Fruit fly (Drosophila melanogaster) whole organism, embryonic: ENCODE data around the gene CG31792.

Experiments
- CG10462 ChIP-seq: fragments of 200-800 bp; sonication (Bioruptor generic); optimal IDR thresholded peaks from 2 replicates; lab custom pipeline; 2016; ENCODE audit warnings: missing biosample characterization, missing genetic modification characterization
- CG11695 ChIP-seq: fragments of 200-800 bp; sonication (Bioruptor generic); IDR thresholded peaks from 3 replicates; pipeline ENCODE4 v1.3.6; 2022; ENCODE audit warnings: missing biosample characterization, missing genetic modification characterization
- CG11723 ChIP-seq: fragments of 200-800 bp; sonication (Bioruptor generic); optimal IDR thresholded peaks from 2 replicates; lab custom pipeline; 2017; ENCODE audit warnings: missing biosample characterization, mild to moderate bottlenecking, missing genetic modification characterization
- CG1233 ChIP-seq: fragments of 200-800 bp; sonication (Bioruptor generic); optimal IDR thresholded peaks from 4 replicates; lab custom pipeline; 2018; ENCODE audit warnings: missing biosample characterization, mild to moderate bottlenecking, missing genetic modification characterization
- CG1603 ChIP-seq: fragments of 200-800 bp; sonication (Bioruptor generic); optimal IDR thresholded peaks from 2 replicates; lab custom pipeline; 2019; ENCODE audit warnings: missing biosample characterization, mild to moderate bottlenecking, missing genetic modification characterization, moderate library complexity
- CG17568 ChIP-seq: fragments of 200-800 bp; sonication (Bioruptor generic); optimal IDR thresholded peaks from 2 replicates; lab custom pipeline; 2018; ENCODE audit warnings: missing biosample characterization, mild to moderate bottlenecking, missing genetic modification characterization, moderate library complexity
- CG32532 ChIP-seq: fragments of 200-800 bp; sonication (Bioruptor generic); IDR thresholded peaks from 2 replicates; pipeline ENCODE4 v1.3.6; 2022; ENCODE audit warnings: missing biosample characterization, missing genetic modification characterization
- CG3407 ChIP-seq: fragments of 200-800 bp; sonication (Bioruptor generic); optimal IDR thresholded peaks from 2 replicates; lab custom pipeline; 2018; ENCODE audit warnings: missing biosample characterization, mild to moderate bottlenecking, missing genetic modification characterization
- CG34422 ChIP-seq: fragments of 200-800 bp; sonication (Bioruptor generic); IDR thresholded peaks from 3 replicates; pipeline ENCODE4 v1.3.6; 2022; ENCODE audit warnings: missing biosample characterization, missing genetic modification characterization
- CG3726 ChIP-seq: fragments of 200-800 bp; sonication (Bioruptor generic); IDR thresholded peaks from 3 replicates; pipeline ENCODE4, ENCODE4 v1.3.6; 2022; ENCODE audit warnings: missing biosample characterization, missing genetic modification characterization
- CG4707 ChIP-seq: fragments of 200-800 bp; sonication (Bioruptor generic); optimal IDR thresholded peaks from 2 replicates; lab custom pipeline; 2018; ENCODE audit warnings: missing biosample characterization, mild to moderate bottlenecking, missing genetic modification characterization, moderate library complexity
- CG8089 ChIP-seq: fragments of 200-800 bp; sonication (Bioruptor generic); optimal IDR thresholded peaks from 3 replicates; lab custom pipeline; 2016; ENCODE audit warnings: missing biosample characterization, missing genetic modification characterization
- CG8388 ChIP-seq: fragments of 200-800 bp; sonication (Bioruptor generic); optimal IDR thresholded peaks from 2 replicates; lab custom pipeline; 2019; ENCODE audit warnings: missing biosample characterization, mild to moderate bottlenecking, missing genetic modification characterization, moderate library complexity
- CG8478 ChIP-seq: fragments of >200 bp; optimal IDR thresholded peaks from 2 replicates; lab custom pipeline; 2018
- CG8944 ChIP-seq: fragments of 200-800 bp; sonication (Bioruptor generic); optimal IDR thresholded peaks from 3 replicates; lab custom pipeline; 2016; ENCODE audit warnings: missing biosample characterization, missing genetic modification characterization
- CG9817 ChIP-seq: fragments of 200-800 bp; sonication (Bioruptor generic); optimal IDR thresholded peaks from 2 replicates; lab custom pipeline; 2018; ENCODE audit warnings: missing biosample characterization, mild to moderate bottlenecking, missing genetic modification characterization, moderate library complexity
- CG9876 ChIP-seq: fragments of 200-800 bp; sonication (Bioruptor generic); optimal IDR thresholded peaks from 2 replicates; lab custom pipeline; 2016; ENCODE audit warnings: missing biosample characterization, missing genetic modification characterization
- Camta ChIP-seq: fragments of 200-800 bp; sonication (Bioruptor generic); optimal IDR thresholded peaks from 2 replicates; lab custom pipeline; 2016; ENCODE audit warnings: missing biosample characterization, missing genetic modification characterization
- D ChIP-seq, 2 experiments: fragments of 200-800 bp in 1 of 2; fragments of >200 bp in 1 of 2; sonication (Bioruptor generic) in 1 of 2; optimal IDR thresholded peaks; 2 replicates in 1 of 2; 3 replicates in 1 of 2; lab custom pipeline; 2017; ENCODE audit warnings: mild to moderate bottlenecking in 1 of 2, missing biosample characterization in 1 of 2, missing genetic modification characterization in 1 of 2, missing genetic modification reagents in 1 of 2
- D19B ChIP-seq: fragments of 200-800 bp; sonication (Bioruptor generic); optimal IDR thresholded peaks from 2 replicates; lab custom pipeline; 2017; ENCODE audit warnings: missing biosample characterization, mild to moderate bottlenecking, missing genetic modification characterization
- Dek ChIP-seq: fragments of 200-800 bp; sonication (Bioruptor generic); optimal IDR thresholded peaks from 3 replicates; lab custom pipeline; 2019; ENCODE audit warnings: missing biosample characterization, mild to moderate bottlenecking, missing genetic modification characterization, moderate library complexity
- Drgx ChIP-seq: fragments of 200-800 bp; sonication (Bioruptor generic); IDR thresholded peaks from 2 replicates; pipeline ENCODE4 v1.3.6; 2022; ENCODE audit warnings: missing biosample characterization, missing genetic modification characterization
- ERR ChIP-seq: fragments of 200-800 bp; sonication (Bioruptor generic); optimal IDR thresholded peaks from 2 replicates; lab custom pipeline; 2016; ENCODE audit warnings: missing biosample characterization, missing genetic modification characterization
- Ets97D ChIP-seq: fragments of 200-800 bp; sonication (Bioruptor generic); optimal IDR thresholded peaks from 3 replicates; lab custom pipeline; 2016; ENCODE audit warnings: missing biosample characterization, missing genetic modification characterization
- Hand ChIP-seq: fragments of 200-800 bp; sonication (Bioruptor generic); optimal IDR thresholded peaks from 2 replicates; lab custom pipeline; 2017; ENCODE audit warnings: mild to moderate bottlenecking, missing biosample characterization, missing genetic modification reagents, missing genetic modification characterization
- Hmr ChIP-seq: fragments of 200-800 bp; sonication (Bioruptor generic); optimal IDR thresholded peaks from 3 replicates; lab custom pipeline; 2017; ENCODE audit warnings: mild to moderate bottlenecking, missing biosample characterization, missing genetic modification reagents, missing genetic modification characterization
- MESR4 ChIP-seq: fragments of 200-800 bp; sonication (Bioruptor generic); optimal IDR thresholded peaks from 2 replicates; lab custom pipeline; 2018; ENCODE audit warnings: missing biosample characterization, mild to moderate bottlenecking, missing genetic modification characterization, moderate library complexity
- Max ChIP-seq: fragments of 200-800 bp; sonication (Bioruptor generic); optimal IDR thresholded peaks from 2 replicates; lab custom pipeline; 2016; ENCODE audit warnings: missing biosample characterization, mild to moderate bottlenecking, missing genetic modification characterization
- NK7.1 ChIP-seq: fragments of 200-800 bp; sonication (Bioruptor generic); optimal IDR thresholded peaks from 3 replicates; lab custom pipeline; 2016; ENCODE audit warnings: missing biosample characterization, missing genetic modification characterization
- Six4 ChIP-seq: fragments of 200-800 bp; sonication (Bioruptor generic); optimal IDR thresholded peaks from 2 replicates; lab custom pipeline; 2016; ENCODE audit warnings: missing biosample characterization, missing genetic modification characterization
- chm ChIP-seq: fragments of 200-800 bp; sonication (Bioruptor generic); IDR thresholded peaks from 2 replicates; pipeline ENCODE4 v1.3.6; 2022; ENCODE audit warnings: missing biosample characterization, missing genetic modification characterization
- crp ChIP-seq, 2 experiments: fragments of 200-800 bp; sonication (Bioruptor generic); optimal IDR thresholded peaks; 2 replicates in 1 of 2; 3 replicates in 1 of 2; lab custom pipeline; 2017; ENCODE audit warnings: missing biosample characterization in 2 of 2, missing genetic modification characterization in 2 of 2, mild to moderate bottlenecking in 1 of 2, moderate library complexity in 1 of 2
- dmrt99B ChIP-seq: fragments of 200-800 bp; sonication (Bioruptor generic); optimal IDR thresholded peaks from 2 replicates; lab custom pipeline; 2018; ENCODE audit warnings: missing biosample characterization, mild to moderate bottlenecking, missing genetic modification characterization, moderate library complexity
- dysf ChIP-seq: fragments of 200-800 bp; sonication (Bioruptor generic); IDR thresholded peaks from 3 replicates; pipeline ENCODE4 v1.3.6; 2022; ENCODE audit warnings: missing biosample characterization, missing genetic modification characterization
- ewg ChIP-seq: fragments of 200-800 bp; sonication (Bioruptor generic); optimal IDR thresholded peaks from 3 replicates; lab custom pipeline; 2017; ENCODE audit warnings: mild to moderate bottlenecking, missing biosample characterization, missing genetic modification reagents, missing genetic modification characterization
- fd102C ChIP-seq: fragments of 200-800 bp; sonication (Bioruptor generic); optimal IDR thresholded peaks from 2 replicates; lab custom pipeline; 2018; ENCODE audit warnings: missing biosample characterization, mild to moderate bottlenecking, missing genetic modification characterization, moderate library complexity
- her ChIP-seq: fragments of 200-800 bp; sonication (Bioruptor generic); optimal IDR thresholded peaks from 2 replicates; lab custom pipeline; 2016; ENCODE audit warnings: missing biosample characterization, missing genetic modification characterization
- hth ChIP-seq: fragments of >200 bp; optimal IDR thresholded peaks from 2 replicates; lab custom pipeline; 2017; ENCODE audit warnings: inconsistent platforms
- ind ChIP-seq: fragments of 200-800 bp; sonication (Bioruptor generic); optimal IDR thresholded peaks from 3 replicates; lab custom pipeline; 2016; ENCODE audit warnings: missing biosample characterization, missing genetic modification characterization
- jigr1 ChIP-seq: fragments of 200-800 bp; sonication (Bioruptor generic); IDR thresholded peaks from 3 replicates; pipeline ENCODE4 v1.3.6; 2022; ENCODE audit warnings: missing biosample characterization, missing genetic modification characterization
- jing ChIP-seq: fragments of 200-800 bp; sonication (Bioruptor generic); optimal IDR thresholded peaks from 2 replicates; lab custom pipeline; 2018; ENCODE audit warnings: missing biosample characterization, mild to moderate bottlenecking, missing genetic modification characterization
- nerfin-2 ChIP-seq: fragments of 200-800 bp; sonication (Bioruptor generic); IDR thresholded peaks from 2 replicates; pipeline ENCODE4 v1.3.6; 2022; ENCODE audit warnings: missing biosample characterization, missing genetic modification characterization; ENCODE audit not compliant: partially characterized antibody
- org-1 ChIP-seq: fragments of 200-800 bp; sonication (Bioruptor generic); optimal IDR thresholded peaks from 2 replicates; lab custom pipeline; 2017; ENCODE audit warnings: missing biosample characterization, missing genetic modification characterization
- phol ChIP-seq: fragments of 200-800 bp; sonication (Bioruptor generic); optimal IDR thresholded peaks from 3 replicates; lab custom pipeline; 2018; ENCODE audit warnings: missing biosample characterization, mild to moderate bottlenecking, missing genetic modification characterization, moderate library complexity
- repo ChIP-seq: fragments of 200-800 bp; sonication (Bioruptor generic); optimal IDR thresholded peaks from 2 replicates; lab custom pipeline; 2016; ENCODE audit warnings: missing biosample characterization, missing genetic modification characterization
- sens ChIP-seq: fragments of 200-800 bp; sonication (Bioruptor generic); peaks from one replicate; lab custom pipeline; 2016; ENCODE audit warnings: missing biosample characterization, missing genetic modification characterization
- tx ChIP-seq: fragments of 200-800 bp; sonication (Bioruptor generic); optimal IDR thresholded peaks from 2 replicates; lab custom pipeline; 2016; ENCODE audit warnings: missing biosample characterization, missing genetic modification characterization
- vfl ChIP-seq: fragments of 200-800 bp; sonication (Bioruptor generic); optimal IDR thresholded peaks from 2 replicates; lab custom pipeline; 2016; ENCODE audit warnings: missing biosample characterization, missing genetic modification characterization
- vvl ChIP-seq: fragments of 200-800 bp; sonication (Bioruptor generic); IDR thresholded peaks from 2 replicates; pipeline ENCODE4 v1.3.6; 2022; ENCODE audit warnings: missing biosample characterization, missing genetic modification characterization
- wdn ChIP-seq: fragments of 200-800 bp; sonication (Bioruptor generic); IDR thresholded peaks from 2 replicates; pipeline ENCODE4 v1.3.6; 2022; ENCODE audit warnings: missing biosample characterization, missing genetic modification characterization

CG31792 gene

dm6 chr2L:19026491-19027197 is 29.4 kb downstream of the CG31792 start (continued):
- TF ChIP-seq Camta (GFP tag; lab: Kevin White, UChicago) (no peak), Six4 (GFP tag; lab: Kevin White, UChicago) (no peak), CG17568 (GFP tag; lab: Kevin White, UChicago) (no peak), Hand (GFP tag; lab: Kevin White, UChicago) (peak; percentile 85), crp (GFP tag; optimal IDR thresholded peaks at IDR 0.05; lab: Kevin White, UChicago) (no peak), repo (GFP tag; lab: Kevin White, UChicago) (no peak), fd102C (GFP tag; lab: Kevin White, UChicago) (no peak), ERR (no peak), CG3407 (GFP tag; lab: Kevin White, UChicago) (no peak), jing (GFP tag; lab: Kevin White, UChicago) (no peak), CG1603 (tag; lab: Kevin White, UChicago) (peak; percentile 35), CG1233 (peak; percentile 53), tx (GFP tag; lab: Kevin White, UChicago) (no peak), CG9817 (tag; lab: Kevin White, UChicago) (peak; percentile 22), hth (lab: Kevin White, UChicago) (no peak), CG8089 (GFP tag; lab: Kevin White, UChicago) (no peak), NK7.1 (GFP tag; lab: Kevin White, UChicago) (no peak), sens (peak; percentile 48), org-1 (GFP tag; lab: Kevin White, UChicago) (peak; percentile 65), CG4707 (GFP tag; lab: Kevin White, UChicago) (no peak), CG11695 (GFP tag; lab: Robert Waterston, UW) (peak; percentile 46; the same call in 1 of the 3 replicates), vvl (GFP tag; lab: Robert Waterston, UW) (no peak), ind (GFP tag; lab: Kevin White, UChicago) (peak; percentile 34), ewg (GFP tag; lab: Kevin White, UChicago) (peak; percentile 25), Max (no peak), D (optimal IDR thresholded peaks at IDR 0.05; lab: Kevin White, UChicago) (no peak), D (GFP tag; optimal IDR thresholded peaks at IDR 0.05; lab: Kevin White, UChicago) (no peak), vfl (GFP tag; lab: Kevin White, UChicago) (no peak), nerfin-2 (GFP tag; lab: Robert Waterston, UW) (no peak), CG32532 (GFP tag; lab: Robert Waterston, UW) (no peak; the same call in 1 of the 2 replicates), MESR4 (GFP tag; lab: Kevin White, UChicago) (no peak), dmrt99B (peak; percentile 81), CG10462 (no peak), CG34422 (GFP tag; lab: Robert Waterston, UW) (0 out of 3 replicates have a peak, but pooled peaks have one; percentile 39), CG8944 (GFP tag; lab: Kevin White, UChicago) (no peak), Ets97D (GFP tag; lab: Kevin White, UChicago) (no peak), CG3726 (GFP tag; lab: Robert Waterston, UW) (no peak), CG11723 (GFP tag; lab: Kevin White, UChicago) (peak; percentile 41), chm (GFP tag; lab: Robert Waterston, UW) (no peak), Dek (peak; percentile 58), her (GFP tag; lab: Kevin White, UChicago) (no peak), CG8388 (GFP tag; lab: Kevin White, UChicago) (no peak), CG8478 (lab: Kevin White, UChicago) (no peak), jigr1 (no peak), wdn (GFP tag; lab: Robert Waterston, UW) (no peak), Drgx (GFP tag; lab: Robert Waterston, UW) (peak; percentile 26; the same call in 1 of the 2 replicates), Hmr (peak; percentile 85), D19B (GFP tag; lab: Kevin White, UChicago) (peak; percentile 39), CG9876 (GFP tag; lab: Kevin White, UChicago) (no peak), phol (tag; lab: Kevin White, UChicago) (peak; percentile 56), dysf (GFP tag; lab: Robert Waterston, UW) (peak; percentile 66; the same call in 2 of the 3 replicates)
